Fruit fly (Drosophila melanogaster) whole organism, adult: ENCODE data around the gene Hsp26.

Experiments
- CG11617 ChIP-seq: fragments of 200-800 bp; sonication (Bioruptor generic); optimal IDR thresholded peaks from 2 replicates; lab custom pipeline; 2017; ENCODE audit warnings: mild to moderate bottlenecking, missing biosample characterization, missing genetic modification reagents, missing genetic modification characterization
- CG12768 ChIP-seq: fragments of 200-800 bp; sonication (Bioruptor generic); optimal IDR thresholded peaks from 2 replicates; lab custom pipeline; 2017; ENCODE audit warnings: missing biosample characterization, missing genetic modification characterization, mild to moderate bottlenecking, moderate library complexity, missing genetic modification reagents
- CG14711 ChIP-seq: fragments of 200-800 bp; sonication (Bioruptor generic); optimal IDR thresholded peaks from 2 replicates; lab custom pipeline; 2018; ENCODE audit warnings: missing biosample characterization, mild to moderate bottlenecking, missing genetic modification characterization, moderate library complexity
- CG1620 ChIP-seq: fragments of 200-800 bp; sonication (Bioruptor generic); optimal IDR thresholded peaks from 2 replicates; lab custom pipeline; 2016; ENCODE audit warnings: missing biosample characterization, missing genetic modification characterization
- CG33017 ChIP-seq: fragments of 200-800 bp; sonication (Bioruptor generic); optimal IDR thresholded peaks from 2 replicates; lab custom pipeline; 2018; ENCODE audit warnings: missing biosample characterization, mild to moderate bottlenecking, missing genetic modification characterization, moderate library complexity
- CG5204 ChIP-seq: fragments of 200-800 bp; sonication (Bioruptor generic); optimal IDR thresholded peaks from 2 replicates; lab custom pipeline; 2016; ENCODE audit warnings: missing biosample characterization, missing genetic modification characterization
- CG7045 ChIP-seq: fragments of 200-800 bp; sonication (Bioruptor generic); optimal IDR thresholded peaks from 2 replicates; lab custom pipeline; 2017; ENCODE audit warnings: missing biosample characterization, mild to moderate bottlenecking, missing genetic modification characterization
- CG7101 ChIP-seq: fragments of 200-800 bp; sonication (Bioruptor generic); optimal IDR thresholded peaks from 2 replicates; lab custom pipeline; 2018; ENCODE audit warnings: missing biosample characterization, mild to moderate bottlenecking, missing genetic modification characterization, moderate library complexity
- Clk ChIP-seq: fragments of 200-800 bp; sonication (Bioruptor generic); optimal IDR thresholded peaks from 2 replicates; lab custom pipeline; 2017; ENCODE audit warnings: missing biosample characterization, missing genetic modification characterization
- Crg-1 ChIP-seq: fragments of 200-800 bp; sonication (Bioruptor generic); optimal IDR thresholded peaks from 2 replicates; lab custom pipeline; 2016; ENCODE audit warnings: missing biosample characterization, missing genetic modification characterization
- Hr96 ChIP-seq: fragments of 200-800 bp; sonication (Bioruptor generic); optimal IDR thresholded peaks from 2 replicates; lab custom pipeline; 2016; ENCODE audit warnings: missing biosample characterization, missing genetic modification characterization
- Mnt ChIP-seq: fragments of 200-800 bp; sonication (Bioruptor generic); optimal IDR thresholded peaks from 2 replicates; lab custom pipeline; 2016; ENCODE audit warnings: missing biosample characterization, mild to moderate bottlenecking, missing genetic modification characterization
- bab1 ChIP-seq: fragments of 200-800 bp; sonication (Bioruptor generic); optimal IDR thresholded peaks from 3 replicates; lab custom pipeline; 2019; ENCODE audit warnings: missing biosample characterization, mild to moderate bottlenecking, missing genetic modification characterization, moderate library complexity
- cic ChIP-seq: fragments of 200-800 bp; sonication (Bioruptor generic); optimal IDR thresholded peaks from 2 replicates; lab custom pipeline; 2017; ENCODE audit warnings: missing biosample characterization, mild to moderate bottlenecking, missing genetic modification characterization, moderate library complexity
- cnc ChIP-seq, 2 experiments: fragments of >200 bp; optimal IDR thresholded peaks; 2 replicates each; lab custom pipeline; 2017
- kay ChIP-seq: fragments of 200-800 bp; sonication (Bioruptor generic); peaks from one replicate; lab custom pipeline; 2016; ENCODE audit warnings: missing biosample characterization, missing genetic modification characterization, borderline replicate concordance
- ovo ChIP-seq: fragments of 200-800 bp; sonication (Bioruptor generic); optimal IDR thresholded peaks from 2 replicates; lab custom pipeline; 2016; ENCODE audit warnings: missing biosample characterization, missing genetic modification characterization
- pad ChIP-seq: fragments of 200-800 bp; sonication (Bioruptor generic); optimal IDR thresholded peaks from 3 replicates; lab custom pipeline; 2017; ENCODE audit warnings: missing biosample characterization, missing genetic modification characterization, mild to moderate bottlenecking, moderate library complexity, missing genetic modification reagents
- tj ChIP-seq: fragments of 200-800 bp; sonication (Bioruptor generic); optimal IDR thresholded peaks from 3 replicates; lab custom pipeline; 2017; ENCODE audit warnings: missing biosample characterization, mild to moderate bottlenecking, missing genetic modification characterization, moderate library complexity
- toe ChIP-seq: fragments of 200-800 bp; sonication (Bioruptor generic); optimal IDR thresholded peaks from 2 replicates; lab custom pipeline; 2016; ENCODE audit warnings: missing biosample characterization, missing genetic modification characterization

Hsp26 gene

dm6 chr3L:9419328-9419727 lies 42.1 kb upstream of the Hsp26 start:
- TF ChIP-seq tj (GFP tag; lab: Kevin White, UChicago) (peak; percentile 54), cic (GFP tag; lab: Kevin White, UChicago) (no peak), CG5204 (GFP tag; lab: Kevin White, UChicago) (peak; percentile 35), Hr96 (GFP tag; lab: Kevin White, UChicago) (peak; percentile 38), CG12768 (GFP tag; lab: Kevin White, UChicago) (peak; percentile 24), cnc (optimal IDR thresholded peaks at IDR 0.05; lab: Kevin White, UChicago) (peak; percentile 40 to 63), kay (GFP tag; lab: Kevin White, UChicago) (no peak), CG14711 (tag; lab: Kevin White, UChicago) (no peak), CG1620 (no peak), CG7101 (tag; lab: Kevin White, UChicago) (no peak), bab1 (peak; percentile 41), ovo (GFP tag; lab: Kevin White, UChicago) (no peak), Clk (GFP tag; lab: Kevin White, UChicago) (no peak)

- TF ChIP-seq CG5204 (GFP tag; lab: Kevin White, UChicago), result no peak
- TF ChIP-seq CG33017, result no peak
- TF ChIP-seq kay (GFP tag; lab: Kevin White, UChicago), result no peak
- no peak for TF ChIP-seq CG1620
- TF ChIP-seq Clk (GFP tag; lab: Kevin White, UChicago), result no peak
- TF ChIP-seq CG7045 (GFP tag; lab: Kevin White, UChicago), result no peak
- TF ChIP-seq CG12768 (GFP tag; lab: Kevin White, UChicago), result no peak
- no peak for TF ChIP-seq pad
- TF ChIP-seq Mnt (GFP tag; lab: Kevin White, UChicago), result no peak
- no peak for TF ChIP-seq tj (GFP tag; lab: Kevin White, UChicago)
Measured at dm6 chr3L:9417288-9417687, 40.1 kb upstream of the Hsp26 start, which contains the start of gene CG3982. Gene CG3982 (minus strand): TSS chr3L:9417388.

dm6 chr3L:9410754-9411423 lies 33.7 kb upstream of the Hsp26 start, which contains the start of the genes CG4022 and Cpsf5:
Gene CG4022 (minus strand): TSS chr3L:9410832.
Gene Cpsf5 (plus strand): TSS chr3L:9411038.
- TF ChIP-seq CG12768 (GFP tag; lab: Kevin White, UChicago), result peak; percentile 78
- TF ChIP-seq CG33017, result peak; percentile 84
- TF ChIP-seq CG14711 (tag; lab: Kevin White, UChicago), result peak; percentile 85
- peak; percentile 66 for TF ChIP-seq cic (GFP tag; lab: Kevin White, UChicago)
- TF ChIP-seq ovo (GFP tag; lab: Kevin White, UChicago), result peak; percentile 74
- peak; percentile 88 for TF ChIP-seq CG7101 (tag; lab: Kevin White, UChicago)
- TF ChIP-seq pad, result peak; percentile 61
- TF ChIP-seq CG5204 (GFP tag; lab: Kevin White, UChicago), result no peak
- peak; percentile 91 for TF ChIP-seq toe
- TF ChIP-seq CG11617 (GFP tag; lab: Kevin White, UChicago), result peak; percentile 90
- TF ChIP-seq Mnt (GFP tag; lab: Kevin White, UChicago), result peak; percentile 89
- peak; percentile 72 for TF ChIP-seq tj (GFP tag; lab: Kevin White, UChicago)
- peak; percentile 77 for TF ChIP-seq Crg-1 (GFP tag; lab: Kevin White, UChicago)
- TF ChIP-seq CG1620, result peak; percentile 84
- TF ChIP-seq Hr96 (GFP tag; lab: Kevin White, UChicago), result no peak
- TF ChIP-seq bab1, result peak; percentile 80
- peak; percentile 83 for TF ChIP-seq CG7045 (GFP tag; lab: Kevin White, UChicago)
- TF ChIP-seq Clk (GFP tag; lab: Kevin White, UChicago), result peak; percentile 62
- TF ChIP-seq kay (GFP tag; lab: Kevin White, UChicago), result peak; percentile 87
- TF ChIP-seq cnc (optimal IDR thresholded peaks at IDR 0.05; lab: Kevin White, UChicago), result no peak

dm6 chr3L:9410030-9410589 lies 32.9 kb upstream of the Hsp26 start:
- TF ChIP-seq toe (no peak), cic (GFP tag; lab: Kevin White, UChicago) (no peak), CG14711 (tag; lab: Kevin White, UChicago) (no peak), CG5204 (GFP tag; lab: Kevin White, UChicago) (no peak), Mnt (GFP tag; lab: Kevin White, UChicago) (no peak), CG11617 (GFP tag; lab: Kevin White, UChicago) (no peak), bab1 (no peak), CG12768 (GFP tag; lab: Kevin White, UChicago) (no peak), cnc (optimal IDR thresholded peaks at IDR 0.05; lab: Kevin White, UChicago) (no peak)

dm6 chr3L:9404497-9404896 lies 27.3 kb upstream of the Hsp26 start, which contains the start of gene Cpr67B:
Gene Cpr67B (plus strand): TSS chr3L:9404797.
- no peak for TF ChIP-seq Clk (GFP tag; lab: Kevin White, UChicago)
- no peak for TF ChIP-seq pad
- TF ChIP-seq CG5204 (GFP tag; lab: Kevin White, UChicago), result no peak

- TF ChIP-seq CG33017 (no peak), kay (GFP tag; lab: Kevin White, UChicago) (peak; percentile 38), CG11617 (GFP tag; lab: Kevin White, UChicago) (no peak), Mnt (GFP tag; lab: Kevin White, UChicago) (peak; percentile 78), CG7045 (GFP tag; lab: Kevin White, UChicago) (no peak), bab1 (peak; percentile 9), CG12768 (GFP tag; lab: Kevin White, UChicago) (no peak), ovo (GFP tag; lab: Kevin White, UChicago) (no peak), tj (GFP tag; lab: Kevin White, UChicago) (peak; percentile 38), CG1620 (no peak), Hr96 (GFP tag; lab: Kevin White, UChicago) (no peak), Crg-1 (GFP tag; lab: Kevin White, UChicago) (no peak), CG14711 (tag; lab: Kevin White, UChicago) (peak; percentile 87), Clk (GFP tag; lab: Kevin White, UChicago) (no peak), pad (no peak), cnc (optimal IDR thresholded peaks at IDR 0.05; lab: Kevin White, UChicago) (no peak), toe (no peak), cic (GFP tag; lab: Kevin White, UChicago) (no peak), CG7101 (tag; lab: Kevin White, UChicago) (no peak), CG5204 (GFP tag; lab: Kevin White, UChicago) (no peak)
Measured at dm6 chr3L:9402157-9402890, 25.1 kb upstream of the Hsp26 start, which contains the start of gene eIF4E1. Gene eIF4E1 (minus strand): TSS chr3L:9402460.
